Fruit fly (Drosophila melanogaster) whole organism, embryonic: ENCODE results near the gene d-cup.

Experiments
- BtbVII ChIP-seq: fragments of 200-800 bp; sonication (Bioruptor generic); optimal IDR thresholded peaks from 3 replicates; lab custom pipeline; 2017; ENCODE audit warnings: missing biosample characterization, mild to moderate bottlenecking, missing genetic modification characterization
- CG10366 ChIP-seq: fragments of 200-800 bp; sonication (Bioruptor generic); IDR thresholded peaks from 2 replicates; pipeline ENCODE4 v1.3.6; 2022; ENCODE audit warnings: missing biosample characterization, missing genetic modification characterization
- CG10979 ChIP-seq: fragments of 200-800 bp; sonication (Bioruptor generic); optimal IDR thresholded peaks from 2 replicates; lab custom pipeline; 2018; ENCODE audit warnings: missing biosample characterization, mild to moderate bottlenecking, missing genetic modification characterization, moderate library complexity
- CG11093 ChIP-seq: fragments of 200-800 bp; sonication (Bioruptor generic); IDR thresholded peaks from 3 replicates; pipeline ENCODE4 v1.3.6; 2022; ENCODE audit warnings: missing biosample characterization, missing genetic modification characterization
- CG11723 ChIP-seq: fragments of 200-800 bp; sonication (Bioruptor generic); optimal IDR thresholded peaks from 2 replicates; lab custom pipeline; 2017; ENCODE audit warnings: missing biosample characterization, mild to moderate bottlenecking, missing genetic modification characterization
- CG2712 ChIP-seq: fragments of 200-800 bp; optimal IDR thresholded peaks from 3 replicates; lab custom pipeline; 2019; ENCODE audit warnings: missing biosample characterization, mild to moderate bottlenecking, missing genetic modification characterization, moderate library complexity
- CG30020 ChIP-seq: fragments of 200-800 bp; optimal IDR thresholded peaks from 2 replicates; lab custom pipeline; 2019; ENCODE audit warnings: missing biosample characterization, mild to moderate bottlenecking, missing genetic modification characterization, moderate library complexity
- CG3163 ChIP-seq: fragments of 200-800 bp; sonication (Bioruptor generic); optimal IDR thresholded peaks from 3 replicates; lab custom pipeline; 2016; ENCODE audit warnings: missing biosample characterization, missing genetic modification characterization
- CG32772 ChIP-seq: fragments of 200-800 bp; sonication (Bioruptor generic); IDR thresholded peaks from 2 replicates; pipeline ENCODE4 v1.3.6; 2022; ENCODE audit warnings: missing biosample characterization, missing genetic modification characterization
- CG42726 ChIP-seq: fragments of 200-800 bp; sonication (Bioruptor generic); IDR thresholded peaks from 2 replicates; pipeline ENCODE4 v1.3.6; 2022; ENCODE audit warnings: missing biosample characterization, missing genetic modification characterization; ENCODE audit not compliant: partially characterized antibody
- CG43689 ChIP-seq: fragments of 200-800 bp; sonication (Bioruptor generic); IDR thresholded peaks from 2 replicates; pipeline ENCODE4 v1.3.6; 2022; ENCODE audit warnings: missing biosample characterization, missing genetic modification characterization
- CG9932 ChIP-seq: fragments of 200-800 bp; sonication (Bioruptor generic); IDR thresholded peaks from 2 replicates; pipeline ENCODE4 v1.3.6; 2022; ENCODE audit warnings: missing biosample characterization, missing genetic modification characterization
- Deaf1 ChIP-seq: fragments of 200-800 bp; optimal IDR thresholded peaks from 3 replicates; lab custom pipeline; 2019; ENCODE audit warnings: missing biosample characterization, mild to moderate bottlenecking, missing genetic modification characterization, moderate library complexity
- Dref ChIP-seq: fragments of 200-800 bp; sonication (Bioruptor generic); IDR thresholded peaks from 2 replicates; pipeline ENCODE4 v1.3.6; 2022; ENCODE audit warnings: missing biosample characterization, missing genetic modification characterization
- H2.0 ChIP-seq: fragments of 200-800 bp; sonication (Bioruptor generic); IDR thresholded peaks from 2 replicates; pipeline ENCODE4 v1.3.6; 2022; ENCODE audit warnings: missing biosample characterization, missing genetic modification characterization
- MESR4 ChIP-seq: fragments of 200-800 bp; sonication (Bioruptor generic); optimal IDR thresholded peaks from 2 replicates; lab custom pipeline; 2018; ENCODE audit warnings: missing biosample characterization, mild to moderate bottlenecking, missing genetic modification characterization, moderate library complexity
- Med ChIP-seq: fragments of 200-800 bp; sonication (Bioruptor generic); peaks from one replicate; lab custom pipeline; 2016; ENCODE audit warnings: missing biosample characterization, missing genetic modification characterization, mild to moderate bottlenecking, inconsistent platforms, moderate library complexity
- Ravus ChIP-seq: fragments of 200-800 bp; sonication (Bioruptor generic); IDR thresholded peaks from 2 replicates; pipeline ENCODE4 v1.3.6; 2022; ENCODE audit warnings: missing biosample characterization, missing genetic modification characterization
- Trl ChIP-seq, 3 experiments: fragments of >200 bp in 2 of 3; fragments of 200-800 bp in 1 of 3; sonication (Bioruptor generic) in 1 of 3; optimal IDR thresholded peaks; 2 replicates in 1 of 3; 3 replicates in 2 of 3; lab custom pipeline; 2016 to 2017; ENCODE audit warnings: missing biosample characterization in 1 of 3, missing genetic modification characterization in 1 of 3
- al ChIP-seq: fragments of 200-800 bp; sonication (Bioruptor generic); IDR thresholded peaks from 2 replicates; pipeline ENCODE4 v1.3.6; 2022; ENCODE audit warnings: missing biosample characterization, missing genetic modification characterization
- chn ChIP-seq: fragments of 200-800 bp; sonication (Bioruptor generic); optimal IDR thresholded peaks from 2 replicates; lab custom pipeline; 2016; ENCODE audit warnings: missing biosample characterization, missing genetic modification characterization
- crp ChIP-seq, 2 experiments: fragments of 200-800 bp; sonication (Bioruptor generic); optimal IDR thresholded peaks; 2 replicates in 1 of 2; 3 replicates in 1 of 2; lab custom pipeline; 2017; ENCODE audit warnings: missing biosample characterization in 2 of 2, missing genetic modification characterization in 2 of 2, mild to moderate bottlenecking in 1 of 2, moderate library complexity in 1 of 2
- gro ChIP-seq: fragments of 200-800 bp; sonication (Bioruptor generic); optimal IDR thresholded peaks from 2 replicates; lab custom pipeline; 2016; ENCODE audit warnings: missing biosample characterization, missing genetic modification characterization
- hkb ChIP-seq, 2 experiments: fragments of 200-800 bp in 1 of 2; fragments of >200 bp in 1 of 2; sonication (Bioruptor generic) in 1 of 2; IDR thresholded peaks in 1 of 2; optimal IDR thresholded peaks in 1 of 2; 2 replicates each; pipeline versions ENCODE4 v1.3.6 to Lab custom; 2017 to 2022; ENCODE audit warnings: missing biosample characterization in 1 of 2, missing genetic modification characterization in 1 of 2
- luna ChIP-seq: fragments of 200-800 bp; sonication (Bioruptor generic); optimal IDR thresholded peaks from 2 replicates; lab custom pipeline; 2016; ENCODE audit warnings: missing biosample characterization, missing genetic modification characterization
- odd ChIP-seq: fragments of 200-800 bp; sonication (Bioruptor generic); optimal IDR thresholded peaks from 2 replicates; lab custom pipeline; 2017; ENCODE audit warnings: missing biosample characterization, mild to moderate bottlenecking, missing genetic modification characterization
- org-1 ChIP-seq: fragments of 200-800 bp; sonication (Bioruptor generic); optimal IDR thresholded peaks from 2 replicates; lab custom pipeline; 2017; ENCODE audit warnings: missing biosample characterization, missing genetic modification characterization
- row ChIP-seq: fragments of 200-800 bp; sonication (Bioruptor generic); IDR thresholded peaks from 3 replicates; pipeline ENCODE4 v1.3.6; 2022; ENCODE audit warnings: missing biosample characterization, missing genetic modification characterization

The d-cup gene

DNA sequence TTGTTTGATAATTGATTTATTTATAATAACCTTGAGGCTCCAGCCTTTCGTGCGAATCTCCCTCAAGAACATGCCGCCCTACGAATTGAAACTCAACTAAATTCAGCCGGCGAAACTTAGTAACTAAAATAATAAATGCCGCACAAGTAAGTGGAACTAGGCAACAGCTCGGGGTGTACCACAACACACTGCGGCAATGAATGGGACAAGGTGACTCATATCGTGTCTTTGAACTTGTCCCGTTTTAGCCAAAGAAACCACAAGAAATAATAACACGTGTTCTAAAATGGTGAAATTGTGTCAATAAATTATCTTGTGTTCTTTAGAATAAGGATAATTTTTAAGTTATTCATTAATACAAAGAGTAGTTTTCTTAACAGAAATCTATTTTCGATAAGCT is 32.6 kb upstream of the d-cup start, which contains the start of gene CG10126:
TSS of gene CG10126 (minus strand) at position 101 of the 400 bp plus-strand sequence.
- no peak for TF ChIP-seq chn (GFP tag; lab: Kevin White, UChicago)
- TF ChIP-seq hkb (optimal IDR thresholded peaks at IDR 0.05; lab: Kevin White, UChicago), result no peak
- TF ChIP-seq hkb (GFP tag; IDR thresholded peaks at IDR 0.05; lab: Robert Waterston, UW), result no peak
- no peak for TF ChIP-seq CG43689 (GFP tag; lab: Robert Waterston, UW)
- no peak for TF ChIP-seq CG42726 (GFP tag; lab: Robert Waterston, UW)
- TF ChIP-seq CG2712 (tag; lab: Kevin White, UChicago), result no peak
- no peak for TF ChIP-seq CG11093 (GFP tag; lab: Robert Waterston, UW)
- no peak for TF ChIP-seq MESR4 (GFP tag; lab: Kevin White, UChicago)
- no peak for TF ChIP-seq odd

DNA sequence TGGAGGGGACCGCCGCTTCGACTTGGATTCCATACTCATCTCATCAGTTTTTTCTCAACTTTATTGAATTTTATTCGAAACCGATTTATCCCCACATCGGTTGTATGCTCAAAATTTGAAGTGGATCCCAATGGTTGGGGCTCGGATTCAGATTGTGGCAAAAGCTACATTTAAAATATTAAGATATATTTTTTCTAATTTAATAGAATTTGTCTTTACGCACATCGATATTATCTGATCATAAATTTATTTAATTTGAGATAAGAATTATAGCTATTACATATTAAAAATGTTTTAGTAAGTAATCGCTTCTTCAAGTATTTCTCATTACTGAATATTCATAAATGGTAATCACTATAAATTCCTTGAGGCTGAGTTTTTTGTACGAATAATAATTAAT is 19.4 kb downstream of the d-cup start, which contains the start of gene CG10909:
TSS of gene CG10909 (minus strand) at position 101 of the 400 bp plus-strand sequence.
- no peak for TF ChIP-seq CG10366

DNA sequence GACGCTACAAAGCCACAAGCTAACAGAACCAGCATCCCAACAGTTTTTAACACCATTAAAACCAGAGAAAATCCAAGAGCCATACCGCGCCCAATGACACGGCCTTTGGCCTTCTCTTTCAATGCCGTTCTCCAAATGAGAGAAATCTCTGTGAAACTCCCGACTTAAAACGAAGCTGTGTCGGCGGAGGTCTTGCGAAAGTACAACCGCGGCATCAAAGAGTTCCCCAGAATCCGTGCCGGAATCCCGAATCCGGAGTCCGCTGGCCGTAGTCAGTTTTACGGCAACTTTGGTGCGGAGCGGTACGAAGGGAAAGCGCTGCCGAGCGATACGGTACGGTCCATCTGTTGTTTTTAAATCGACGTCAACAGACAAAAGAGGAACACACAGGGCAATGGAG is 24.1 kb downstream of the d-cup start, which contains the start of gene beat-Vb:
TSS of gene beat-Vb (plus strand) at position 246 of the 400 bp plus-strand sequence.
- TF ChIP-seq CG10979 (tag; lab: Kevin White, UChicago), result no peak
- TF ChIP-seq gro, result no peak
- TF ChIP-seq CG11723, result no peak
- no peak for TF ChIP-seq al (GFP tag; lab: Robert Waterston, UW)
- no peak for TF ChIP-seq org-1
- no peak for TF ChIP-seq crp (GFP tag; optimal IDR thresholded peaks at IDR 0.05; lab: Kevin White, UChicago)
- peak; percentile 13 to 21 for TF ChIP-seq Trl (optimal IDR thresholded peaks at IDR 0.05; lab: Kevin White, UChicago)
- TF ChIP-seq Trl (GFP tag; optimal IDR thresholded peaks at IDR 0.05; lab: Kevin White, UChicago), result no peak
- TF ChIP-seq CG3163 (GFP tag; lab: Kevin White, UChicago), result peak; percentile 16
- TF ChIP-seq CG30020 (tag; lab: Kevin White, UChicago), result no peak
- TF ChIP-seq BtbVII, result no peak
- TF ChIP-seq Med (GFP tag; lab: Kevin White, UChicago), result no peak
- peak; percentile 92 for TF ChIP-seq Deaf1 (tag; lab: Kevin White, UChicago)
- TF ChIP-seq luna, result no peak
- no peak for TF ChIP-seq H2.0 (GFP tag; lab: Robert Waterston, UW)
- no peak for TF ChIP-seq row (GFP tag; lab: Robert Waterston, UW)
- 0 out of 2 replicates have a peak, but pooled peaks have one; percentile 13 for TF ChIP-seq CG9932
- TF ChIP-seq Dref (GFP tag; lab: Robert Waterston, UW), result no peak
- TF ChIP-seq Ravus (GFP tag; lab: Robert Waterston, UW), result no peak
- TF ChIP-seq CG32772 (GFP tag; lab: Robert Waterston, UW), result no peak
- TF ChIP-seq, all 482 proteins: peak for 4
